Worm (Caenorhabditis elegans): ENCODE data around the gene alp-1.

The alp-1 gene

ce11 chrIV:8906743-8907142 lies 54.4 kb downstream of the alp-1 start, which contains the start of gene C27B7.7:
Gene C27B7.7 (plus strand): TSS chrIV:8907043.
- no peak for TF ChIP-seq ama-1 (optimal IDR thresholded peaks at IDR 0.05)
- TF ChIP-seq tbx-11 (GFP tag; IDR thresholded peaks at IDR 0.05): no peak
- no peak for TF ChIP-seq scrt-1 (GFP tag; IDR thresholded peaks at IDR 0.05)
- no peak for TF ChIP-seq ceh-36 (tag; optimal IDR thresholded peaks at IDR 0.05)
- TF ChIP-seq hmbx-1 (tag; optimal IDR thresholded peaks at IDR 0.05): no peak
- TF ChIP-seq ets-7 (tag; optimal IDR thresholded peaks at IDR 0.05): no peak
- no peak for TF ChIP-seq F13C5.2 (tag; optimal IDR thresholded peaks at IDR 0.05)
- TF ChIP-seq flt-1 (GFP tag; IDR thresholded peaks at IDR 0.05): no peak
- TF ChIP-seq pes-1 (GFP tag; IDR thresholded peaks at IDR 0.05): no peak
- no peak for TF ChIP-seq ceh-13 (GFP tag; optimal IDR thresholded peaks at IDR 0.05)
- no peak for TF ChIP-seq sea-1 (GFP tag; conservative IDR thresholded peaks at IDR 0.05)
- no peak for TF ChIP-seq B0310.2 (tag; optimal IDR thresholded peaks at IDR 0.05)
- no peak for TF ChIP-seq hnd-1 (tag; optimal IDR thresholded peaks at IDR 0.05)

All from whole organism, early embryonic.